Worm (Caenorhabditis elegans): ENCODE results near the gene F23B12.4.

The F23B12.4 gene

DNA sequence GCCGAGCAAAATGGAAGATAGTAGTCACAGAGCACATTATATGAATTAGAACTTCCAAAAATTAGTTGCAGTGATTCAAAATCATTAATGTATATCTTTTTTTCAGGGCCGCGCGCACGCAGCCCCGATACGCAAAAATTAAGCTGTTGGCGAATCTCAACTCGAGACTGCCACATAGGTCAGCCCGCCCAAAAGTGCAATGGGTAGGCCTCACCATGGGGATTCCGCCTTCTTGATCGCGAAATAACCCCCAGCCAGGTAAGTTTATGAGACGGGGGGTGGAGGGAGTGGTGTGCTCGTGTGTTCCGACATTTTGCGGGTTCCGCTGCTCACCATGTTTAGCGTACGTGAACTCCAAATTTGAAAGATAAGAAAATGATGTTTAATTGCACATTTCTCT lies 22.1 kb downstream of the F23B12.4 start, which contains the start of gene F08H9.3 (continued):
- TF ChIP-seq nhr-41 (GFP tag; IDR thresholded peaks at IDR 0.05) (0 out of 2 replicates have a peak, but pooled peaks have one; percentile 37), egl-43 (GFP tag; IDR thresholded peaks at IDR 0.05) (peak; percentile 76), F49E8.2 (tag; optimal IDR thresholded peaks at IDR 0.05; ENCODE audit: borderline replicate concordance) (peak; percentile 63), T26A8.4 (GFP tag; IDR thresholded peaks at IDR 0.05) (peak; percentile 79), ceh-44 (GFP tag; IDR thresholded peaks at IDR 0.05) (peak; percentile 87), F10B5.3 (tag; optimal IDR thresholded peaks at IDR 0.05) (peak; percentile 28)

DNA sequence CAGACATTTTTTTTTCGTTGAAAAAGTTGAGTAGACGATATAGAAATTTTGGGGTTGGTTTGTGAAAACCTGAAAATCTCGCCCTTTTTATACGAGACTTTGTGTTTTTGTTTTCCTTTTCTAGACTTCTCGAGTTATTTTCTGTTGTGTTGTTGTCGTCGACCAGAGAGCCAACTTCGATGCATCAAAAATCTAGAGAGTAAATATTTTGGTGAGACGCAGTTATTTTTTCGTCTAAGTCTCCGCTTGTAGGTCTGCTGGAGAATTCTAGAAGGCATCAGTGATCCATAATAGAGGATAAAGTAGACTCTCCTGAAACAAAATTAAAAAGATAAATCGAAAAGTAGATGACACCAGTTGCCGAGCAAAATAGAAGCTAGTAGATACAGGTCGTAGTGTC lies 23.4 kb downstream of the F23B12.4 start, which contains the start of gene F08H9.4:
Gene F08H9.4, minus strand, starts transcription at position 61 of the 400 bp plus-strand sequence.
- TF ChIP-seq dmd-9 (GFP tag; IDR thresholded peaks at IDR 0.05) (no peak), daf-16 (GFP tag; optimal IDR thresholded peaks at IDR 0.05) (peak in 1 of 2 experiments; percentile 95), daf-16 (tag; optimal IDR thresholded peaks at IDR 0.05) (no peak)

DNA sequence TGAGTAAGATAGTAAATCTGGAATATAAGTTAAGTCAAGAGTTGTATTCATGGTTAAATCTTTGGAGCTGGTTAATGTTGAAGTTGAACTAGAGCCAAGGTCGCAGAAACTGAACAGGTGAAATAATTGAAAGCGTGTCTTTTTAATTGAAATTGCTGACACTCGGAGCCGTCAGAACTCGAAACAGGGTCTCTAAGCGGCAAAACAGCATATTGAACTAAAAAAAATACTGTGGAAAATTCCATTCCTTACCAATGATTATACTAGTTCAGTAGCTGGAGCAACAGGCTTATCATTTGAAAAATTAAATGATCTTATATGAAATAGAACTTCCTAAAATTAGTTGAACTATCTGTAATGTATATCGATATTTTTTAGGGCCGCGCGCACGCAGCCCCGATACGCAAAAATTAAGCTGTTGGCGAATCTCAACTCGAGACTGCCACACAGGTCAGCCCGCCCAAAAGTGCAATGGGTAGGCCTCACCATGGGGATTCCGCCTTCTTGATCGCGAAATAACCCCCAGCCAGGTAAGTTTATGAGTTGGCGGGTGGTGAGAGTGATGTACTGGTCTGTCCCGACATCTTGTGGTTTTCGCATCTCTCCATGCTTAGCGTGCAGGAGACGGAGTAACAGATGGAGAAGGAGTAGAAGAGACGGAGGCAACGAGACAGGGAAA lies 27.4 kb downstream of the F23B12.4 start, which contains the start of gene srz-97:
Gene srz-97, minus strand, starts transcription at position 51 of the 679 bp plus-strand sequence.
- 0 out of 2 replicates have a peak, but pooled peaks have one; percentile 64 for TF ChIP-seq dmd-8 (GFP tag; IDR thresholded peaks at IDR 0.05)
- peak; percentile 86 for TF ChIP-seq T26A8.4 (GFP tag; IDR thresholded peaks at IDR 0.05)
- peak; percentile 7 for TF ChIP-seq mxl-3 (GFP tag; optimal IDR thresholded peaks at IDR 0.05)
- no peak for TF ChIP-seq lir-3 (tag; optimal IDR thresholded peaks at IDR 0.05)
- no peak for TF ChIP-seq lin-29 (GFP tag; IDR thresholded peaks at IDR 0.05)
- peak; percentile 25 for TF ChIP-seq hlh-30 (tag; optimal IDR thresholded peaks at IDR 0.05; ENCODE audit: insufficient read depth)
- TF ChIP-seq pha-4 (GFP tag; IDR thresholded peaks at IDR 0.05) = no peak
- no peak for TF ChIP-seq pha-4 (tag; optimal IDR thresholded peaks at IDR 0.05)
- no peak for TF ChIP-seq lsy-2 (tag; optimal IDR thresholded peaks at IDR 0.05)
- TF ChIP-seq aly-2 (tag; optimal IDR thresholded peaks at IDR 0.05) = no peak
- TF ChIP-seq unc-130 (GFP tag; optimal IDR thresholded peaks at IDR 0.05) = peak; percentile 58
- TF ChIP-seq hif-1 (tag; optimal IDR thresholded peaks at IDR 0.05) = no peak
- peak; percentile 82 for TF ChIP-seq aha-1 (tag)
- peak; percentile 35 for TF ChIP-seq rbr-2 (tag; optimal IDR thresholded peaks at IDR 0.05)
- TF ChIP-seq hlh-11 (tag; optimal IDR thresholded peaks at IDR 0.05) = peak; percentile 77
- no peak for TF ChIP-seq vab-7 (GFP tag; IDR thresholded peaks at IDR 0.05)
- TF ChIP-seq ceh-44 (GFP tag; IDR thresholded peaks at IDR 0.05) = 0 out of 2 replicates have a peak, but pooled peaks have one; percentile 58
- TF ChIP-seq ceh-32 (tag; optimal IDR thresholded peaks at IDR 0.05; ENCODE audit: poor library complexity) = no peak
- no peak for TF ChIP-seq duxl-1 (tag; optimal IDR thresholded peaks at IDR 0.05; ENCODE audit: poor library complexity)
- no peak for TF ChIP-seq dmd-9 (GFP tag; IDR thresholded peaks at IDR 0.05)
- TF ChIP-seq T20F7.1 (GFP tag; optimal IDR thresholded peaks at IDR 0.05) = no peak
- TF ChIP-seq sdz-12 (GFP tag; optimal IDR thresholded peaks at IDR 0.05) = no peak
- no peak for TF ChIP-seq lin-13 (GFP tag; optimal IDR thresholded peaks at IDR 0.05)
- TF ChIP-seq zip-11 (GFP tag; IDR thresholded peaks at IDR 0.05) = no peak
- no peak for TF ChIP-seq fos-1 (tag; optimal IDR thresholded peaks at IDR 0.05)
- TF ChIP-seq zfp-3 (GFP tag; conservative IDR thresholded peaks at IDR 0.05) = no peak
- TF ChIP-seq lim-7 (GFP tag; IDR thresholded peaks at IDR 0.05) = no peak
- no peak for TF ChIP-seq lin-15B (tag; optimal IDR thresholded peaks at IDR 0.05)
- TF ChIP-seq gei-8 (GFP tag; optimal IDR thresholded peaks at IDR 0.05) = no peak
- peak; percentile 40 for TF ChIP-seq tra-1 (GFP tag; IDR thresholded peaks at IDR 0.05)
- peak; percentile 85 for TF ChIP-seq snpc-4 (tag; optimal IDR thresholded peaks at IDR 0.05)
- no peak for TF ChIP-seq R02D3.7 (tag; optimal IDR thresholded peaks at IDR 0.05)
- TF ChIP-seq Y5F2A.4 (GFP tag; optimal IDR thresholded peaks at IDR 0.05) = no peak
- no peak for TF ChIP-seq nhr-76 (tag; optimal IDR thresholded peaks at IDR 0.05)
- no peak for TF ChIP-seq D1046.2 (GFP tag; IDR thresholded peaks at IDR 0.05)
- peak in 1 of 2 experiments; percentile 24 for TF ChIP-seq unc-62 (GFP tag; optimal IDR thresholded peaks at IDR 0.05 in 1 of 2)
- TF ChIP-seq unc-62 (tag; optimal IDR thresholded peaks at IDR 0.05) = no peak
- TF ChIP-seq saeg-2 (GFP tag; IDR thresholded peaks at IDR 0.05) = no peak
- no peak; the same call in none of the 2 replicates for TF ChIP-seq set-16 (GFP tag; IDR thresholded peaks at IDR 0.05)
- no peak for TF ChIP-seq zip-2 (tag; optimal IDR thresholded peaks at IDR 0.05)
- TF ChIP-seq zfp-2 (tag; optimal IDR thresholded peaks at IDR 0.05) = no peak
